Fruit fly (Drosophila melanogaster): ENCODE data around the gene CG31674.

Gene CG31674

dm6 chr2L:20787271-20787791 is 43.7 kb upstream of the CG31674 start, which contains the start of gene Pomp (continued):
- TF ChIP-seq Bteb2 (GFP tag; optimal IDR thresholded peaks at IDR 0.05) (peak; percentile 58), CG12942 (GFP tag; optimal IDR thresholded peaks at IDR 0.05) (peak; percentile 73), ase (GFP tag; IDR thresholded peaks at IDR 0.05) (peak; percentile 86), unc-4 (GFP tag; IDR thresholded peaks at IDR 0.05; ENCODE audit: partially characterized antibody) (peak; percentile 70), zfh2 (GFP tag; optimal IDR thresholded peaks at IDR 0.05) (peak; percentile 63), Elba2 (GFP tag; optimal IDR thresholded peaks at IDR 0.05) (no peak), CG3847 (GFP tag; IDR thresholded peaks at IDR 0.05) (peak; percentile 90), Hsf (GFP tag; optimal IDR thresholded peaks at IDR 0.05) (peak; percentile 77), CG6765 (GFP tag; optimal IDR thresholded peaks at IDR 0.05) (peak; percentile 79), ranshi (GFP tag; IDR thresholded peaks at IDR 0.05) (peak; percentile 85), CG2199 (GFP tag; IDR thresholded peaks at IDR 0.05) (peak; percentile 83), hb (GFP tag; IDR thresholded peaks at IDR 0.05; ENCODE audit: partially characterized antibody) (peak; percentile 63; the same call in 2 of the 3 replicates), Fer1 (GFP tag; optimal IDR thresholded peaks at IDR 0.05) (peak; percentile 86), nmo (GFP tag; optimal IDR thresholded peaks at IDR 0.05) (peak; percentile 89), Atf3 (GFP tag; optimal IDR thresholded peaks at IDR 0.05) (peak; percentile 14), CG13123 (GFP tag; optimal IDR thresholded peaks at IDR 0.05) (peak; percentile 70), ems (GFP tag; optimal IDR thresholded peaks at IDR 0.05) (peak; percentile 53), crol (GFP tag; IDR thresholded peaks at IDR 0.05) (peak; percentile 35; the same call in 1 of the 2 replicates), CG8924 (tag; optimal IDR thresholded peaks at IDR 0.05) (peak; percentile 84), dati (GFP tag; IDR thresholded peaks at IDR 0.05) (peak; percentile 78), CG10147 (GFP tag; optimal IDR thresholded peaks at IDR 0.05) (peak; percentile 77), usp (GFP tag; optimal IDR thresholded peaks at IDR 0.05) (no peak), mirr (GFP tag; optimal IDR thresholded peaks at IDR 0.05) (peak; percentile 25), CG11504 (tag; optimal IDR thresholded peaks at IDR 0.05) (peak; percentile 88), stc (GFP tag; IDR thresholded peaks at IDR 0.05) (peak; percentile 90), CG12769 (tag; optimal IDR thresholded peaks at IDR 0.05) (peak; percentile 90), tgo (GFP tag; IDR thresholded peaks at IDR 0.05) (peak; percentile 90), p53 (GFP tag; optimal IDR thresholded peaks at IDR 0.05) (peak; percentile 62), Nf-YA (GFP tag; IDR thresholded peaks at IDR 0.05) (peak; percentile 84), Kr (GFP tag; optimal IDR thresholded peaks at IDR 0.05) (no peak), ewg (GFP tag; optimal IDR thresholded peaks at IDR 0.05) (peak; percentile 72), Sry-δ (GFP tag; optimal IDR thresholded peaks at IDR 0.05) (peak; percentile 93), run (tag; optimal IDR thresholded peaks at IDR 0.05) (peak; percentile 77), Dip2 (GFP tag; IDR thresholded peaks at IDR 0.05) (peak; percentile 37; the same call in 1 of the 2 replicates), CG5953 (GFP tag; IDR thresholded peaks at IDR 0.05) (peak; percentile 74), GATAe (GFP tag; conservative IDR thresholded peaks at IDR 0.05) (peak; percentile 42; the same call in 1 of the 2 replicates), Eip74EF (GFP tag; optimal IDR thresholded peaks at IDR 0.05) (peak in 1 of 2 experiments; percentile 75), gce (GFP tag; IDR thresholded peaks at IDR 0.05) (peak; percentile 83), stwl (tag; optimal IDR thresholded peaks at IDR 0.05) (peak; percentile 92), TFAM (GFP tag; optimal IDR thresholded peaks at IDR 0.05) (peak; percentile 41), tio (GFP tag; optimal IDR thresholded peaks at IDR 0.05) (peak; percentile 75), CG2875 (GFP tag; optimal IDR thresholded peaks at IDR 0.05) (peak; percentile 80), unpg (GFP tag; optimal IDR thresholded peaks at IDR 0.05) (peak; percentile 91), CG9817 (tag; optimal IDR thresholded peaks at IDR 0.05) (peak; percentile 56), Sin3A (optimal IDR thresholded peaks at IDR 0.05) (no peak), tup (GFP tag; optimal IDR thresholded peaks at IDR 0.05) (peak; percentile 72), CG9797 (GFP tag; optimal IDR thresholded peaks at IDR 0.05) (peak; percentile 22), CG8089 (GFP tag; optimal IDR thresholded peaks at IDR 0.05) (peak; percentile 0), CG13624 (GFP tag; optimal IDR thresholded peaks at IDR 0.05) (peak; percentile 38), E2f2 (GFP tag; IDR thresholded peaks at IDR 0.05) (peak; percentile 73), oc (tag; optimal IDR thresholded peaks at IDR 0.05) (peak; percentile 76)

Measured in whole organism, embryonic.